Fruit fly (Drosophila melanogaster) whole organism, embryonic: ENCODE results near the gene fred.

Experiments
- Aef1 ChIP-seq: fragments of 200-800 bp; sonication (Bioruptor generic); IDR thresholded peaks from 3 replicates; pipeline ENCODE4 v1.3.6; 2022; ENCODE audit warnings: missing biosample characterization, missing genetic modification characterization
- Atf6 ChIP-seq: fragments of 200-800 bp; sonication (Bioruptor generic); IDR thresholded peaks from 2 replicates; pipeline ENCODE4 v1.3.6; 2022; ENCODE audit warnings: missing biosample characterization, missing genetic modification characterization
- Blimp-1 ChIP-seq: fragments of 200-800 bp; sonication (Bioruptor generic); optimal IDR thresholded peaks from 3 replicates; lab custom pipeline; 2018; ENCODE audit warnings: missing biosample characterization, missing genetic modification characterization, mild to moderate bottlenecking, moderate library complexity, missing genetic modification reagents
- CG10431 ChIP-seq: fragments of 200-800 bp; sonication (Bioruptor generic); optimal IDR thresholded peaks from 3 replicates; lab custom pipeline; 2018; ENCODE audit warnings: missing biosample characterization, mild to moderate bottlenecking, missing genetic modification characterization
- CG11247 ChIP-seq: fragments of 200-800 bp; sonication (Bioruptor generic); IDR thresholded peaks from 2 replicates; pipeline ENCODE4 v1.3.6; 2022; ENCODE audit warnings: missing biosample characterization, missing genetic modification characterization
- CG11695 ChIP-seq: fragments of 200-800 bp; sonication (Bioruptor generic); IDR thresholded peaks from 3 replicates; pipeline ENCODE4 v1.3.6; 2022; ENCODE audit warnings: missing biosample characterization, missing genetic modification characterization
- CG12659 ChIP-seq: fragments of 200-800 bp; sonication (Bioruptor generic); optimal IDR thresholded peaks from 3 replicates; lab custom pipeline; 2017; ENCODE audit warnings: mild to moderate bottlenecking, missing biosample characterization, missing genetic modification reagents, missing genetic modification characterization
- CG12769 ChIP-seq: fragments of 200-800 bp; sonication (Bioruptor generic); optimal IDR thresholded peaks from 2 replicates; lab custom pipeline; 2019; ENCODE audit warnings: missing biosample characterization, mild to moderate bottlenecking, missing genetic modification characterization, moderate library complexity
- CG13894 ChIP-seq: fragments of 200-800 bp; sonication (Bioruptor generic); optimal IDR thresholded peaks from 3 replicates; lab custom pipeline; 2018; ENCODE audit warnings: missing biosample characterization, mild to moderate bottlenecking, missing genetic modification characterization, moderate library complexity
- CG14441 ChIP-seq: fragments of 200-800 bp; sonication (Bioruptor generic); IDR thresholded peaks from 2 replicates; pipeline ENCODE4 v1.3.6; 2022; ENCODE audit warnings: missing biosample characterization, missing genetic modification characterization
- CG15269 ChIP-seq: fragments of 200-800 bp; sonication (Bioruptor generic); optimal IDR thresholded peaks from 2 replicates; lab custom pipeline; 2018; ENCODE audit warnings: missing biosample characterization, mild to moderate bottlenecking, missing genetic modification characterization, moderate library complexity
- CG15479 ChIP-seq: fragments of 200-800 bp; sonication (Bioruptor generic); optimal IDR thresholded peaks from 3 replicates; lab custom pipeline; 2019; ENCODE audit warnings: missing biosample characterization, mild to moderate bottlenecking, missing genetic modification characterization, moderate library complexity
- CG15514 ChIP-seq: fragments of 200-800 bp; sonication (Bioruptor generic); optimal IDR thresholded peaks from 3 replicates; lab custom pipeline; 2017; ENCODE audit warnings: missing biosample characterization, missing genetic modification characterization, mild to moderate bottlenecking, moderate library complexity, missing genetic modification reagents
- CG15696 ChIP-seq: fragments of 200-800 bp; sonication (Bioruptor generic); optimal IDR thresholded peaks from 2 replicates; lab custom pipeline; 2019; ENCODE audit warnings: missing biosample characterization, mild to moderate bottlenecking, missing genetic modification characterization, moderate library complexity
- CG3995 ChIP-seq: fragments of 200-800 bp; sonication (Bioruptor generic); optimal IDR thresholded peaks from 3 replicates; lab custom pipeline; 2016; ENCODE audit warnings: missing biosample characterization, missing genetic modification characterization
- CG4360 ChIP-seq: fragments of 200-800 bp; sonication (Bioruptor generic); IDR thresholded peaks from 2 replicates; pipeline ENCODE4 v1.3.6; 2022; ENCODE audit warnings: missing biosample characterization, missing genetic modification characterization
- CG5953 ChIP-seq: fragments of 200-800 bp; sonication (Bioruptor generic); IDR thresholded peaks from 2 replicates; pipeline ENCODE4 v1.3.6; 2022; ENCODE audit warnings: missing biosample characterization, missing genetic modification characterization
- CG7839 ChIP-seq: fragments of 200-800 bp; sonication (Bioruptor generic); optimal IDR thresholded peaks from 3 replicates; lab custom pipeline; 2018; ENCODE audit warnings: missing biosample characterization, mild to moderate bottlenecking, missing genetic modification characterization, moderate library complexity
- CG9215 ChIP-seq: fragments of 200-800 bp; sonication (Bioruptor generic); IDR thresholded peaks from 2 replicates; pipeline ENCODE4 v1.3.6; 2022; ENCODE audit warnings: missing biosample characterization, missing genetic modification characterization
- CG9797 ChIP-seq: fragments of 200-800 bp; sonication (Bioruptor generic); optimal IDR thresholded peaks from 3 replicates; lab custom pipeline; 2018; ENCODE audit warnings: missing biosample characterization, mild to moderate bottlenecking, missing genetic modification characterization
- CG9876 ChIP-seq: fragments of 200-800 bp; sonication (Bioruptor generic); optimal IDR thresholded peaks from 2 replicates; lab custom pipeline; 2016; ENCODE audit warnings: missing biosample characterization, missing genetic modification characterization
- Dbx ChIP-seq: fragments of 200-800 bp; sonication (Bioruptor generic); IDR thresholded peaks from 3 replicates; pipeline ENCODE4 v1.3.6; 2022; ENCODE audit warnings: missing biosample characterization, missing genetic modification characterization
- Ets65A ChIP-seq: fragments of 200-800 bp; sonication (Bioruptor generic); peaks from one replicate; lab custom pipeline; 2016; ENCODE audit warnings: missing biosample characterization, missing genetic modification characterization
- H15 ChIP-seq: fragments of 200-800 bp; sonication (Bioruptor generic); IDR thresholded peaks from 3 replicates; pipeline ENCODE4 v1.3.6; 2022; ENCODE audit warnings: missing biosample characterization, missing genetic modification characterization
- HHEX ChIP-seq: fragments of 200-800 bp; sonication (Bioruptor generic); optimal IDR thresholded peaks from 3 replicates; lab custom pipeline; 2017; ENCODE audit warnings: missing biosample characterization, mild to moderate bottlenecking, missing genetic modification characterization, missing genetic modification reagents
- Hand ChIP-seq: fragments of 200-800 bp; sonication (Bioruptor generic); optimal IDR thresholded peaks from 2 replicates; lab custom pipeline; 2017; ENCODE audit warnings: mild to moderate bottlenecking, missing biosample characterization, missing genetic modification reagents, missing genetic modification characterization
- Hmr ChIP-seq: fragments of 200-800 bp; sonication (Bioruptor generic); optimal IDR thresholded peaks from 3 replicates; lab custom pipeline; 2017; ENCODE audit warnings: mild to moderate bottlenecking, missing biosample characterization, missing genetic modification reagents, missing genetic modification characterization
- Mrtf ChIP-seq: fragments of 200-800 bp; sonication (Bioruptor generic); IDR thresholded peaks from 3 replicates; pipeline ENCODE4 v1.3.6; 2022; ENCODE audit warnings: missing biosample characterization, missing genetic modification characterization
- Xbp1 ChIP-seq: fragments of 200-800 bp; sonication (Bioruptor generic); optimal IDR thresholded peaks from 3 replicates; lab custom pipeline; 2016; ENCODE audit warnings: missing biosample characterization, mild to moderate bottlenecking, missing genetic modification characterization
- Xrp1 ChIP-seq: fragments of 200-800 bp; sonication (Bioruptor generic); IDR thresholded peaks from 2 replicates; pipeline ENCODE4 v1.3.6; 2022; ENCODE audit warnings: missing biosample characterization, missing genetic modification characterization
- bcd ChIP-seq: fragments of 200-800 bp; sonication (Bioruptor generic); optimal IDR thresholded peaks from 2 replicates; lab custom pipeline; 2017; ENCODE audit warnings: missing biosample characterization, mild to moderate bottlenecking, missing genetic modification characterization
- br ChIP-seq: fragments of >200 bp; optimal IDR thresholded peaks from 2 replicates; lab custom pipeline; 2017
- fd3F ChIP-seq: fragments of 200-800 bp; sonication (Bioruptor generic); optimal IDR thresholded peaks from 2 replicates; lab custom pipeline; 2018; ENCODE audit warnings: missing biosample characterization, mild to moderate bottlenecking, missing genetic modification characterization, moderate library complexity
- gsb ChIP-seq: fragments of 200-800 bp; sonication (Bioruptor generic); IDR thresholded peaks from 2 replicates; pipeline ENCODE4 v1.3.6; 2022; ENCODE audit warnings: missing biosample characterization, missing genetic modification characterization
- gt ChIP-seq: fragments of 200-800 bp; sonication (Bioruptor generic); IDR thresholded peaks from 2 replicates; pipeline ENCODE4 v1.3.6; 2022; ENCODE audit warnings: missing biosample characterization, missing genetic modification characterization
- ken ChIP-seq: fragments of 200-800 bp; sonication (Bioruptor generic); IDR thresholded peaks from 3 replicates; pipeline ENCODE4 v1.3.6; 2022; ENCODE audit warnings: missing biosample characterization, missing genetic modification characterization
- onecut ChIP-seq: fragments of 200-800 bp; sonication (Bioruptor generic); IDR thresholded peaks from 2 replicates; pipeline ENCODE4 v1.3.6; 2022; ENCODE audit warnings: missing biosample characterization, missing genetic modification characterization
- otp ChIP-seq: fragments of 200-800 bp; sonication (Bioruptor generic); IDR thresholded peaks from 3 replicates; pipeline ENCODE4, ENCODE4 v1.3.6; 2022; ENCODE audit warnings: missing biosample characterization, missing genetic modification characterization
- prd ChIP-seq, 3 experiments: fragments of >200 bp in 2 of 3; fragments of 200-800 bp in 1 of 3; sonication (Bioruptor generic) in 1 of 3; optimal IDR thresholded peaks in 2 of 3; IDR thresholded peaks in 1 of 3; 2 replicates in 2 of 3; 3 replicates in 1 of 3; pipeline versions ENCODE4 v1.3.6 to Lab custom; 2017 to 2022; ENCODE audit warnings: missing biosample characterization in 1 of 3, missing genetic modification characterization in 1 of 3
- repo ChIP-seq: fragments of 200-800 bp; sonication (Bioruptor generic); optimal IDR thresholded peaks from 2 replicates; lab custom pipeline; 2016; ENCODE audit warnings: missing biosample characterization, missing genetic modification characterization
- sqz ChIP-seq: fragments of 200-800 bp; sonication (Bioruptor generic); optimal IDR thresholded peaks from 3 replicates; lab custom pipeline; 2018; ENCODE audit warnings: missing biosample characterization, mild to moderate bottlenecking, missing genetic modification characterization
- tgo ChIP-seq: fragments of 200-800 bp; sonication (Bioruptor generic); IDR thresholded peaks from 3 replicates; pipeline ENCODE4 v1.3.6; 2022; ENCODE audit warnings: missing biosample characterization, missing genetic modification characterization
- tin ChIP-seq: fragments of 200-800 bp; sonication (Bioruptor generic); optimal IDR thresholded peaks from 3 replicates; lab custom pipeline; 2016; ENCODE audit warnings: missing biosample characterization, missing genetic modification characterization
- tio ChIP-seq: fragments of 200-800 bp; sonication (Bioruptor generic); optimal IDR thresholded peaks from 2 replicates; lab custom pipeline; 2017; ENCODE audit warnings: missing biosample characterization, missing genetic modification characterization, inconsistent platforms
- ttk ChIP-seq: fragments of 200-800 bp; sonication (Bioruptor generic); IDR thresholded peaks from 2 replicates; pipeline ENCODE4 v2.1.2; 2022; ENCODE audit warnings: missing biosample characterization, missing genetic modification characterization
- unpg ChIP-seq: fragments of 200-800 bp; sonication (Bioruptor generic); optimal IDR thresholded peaks from 3 replicates; lab custom pipeline; 2018; ENCODE audit warnings: missing biosample characterization, mild to moderate bottlenecking, missing genetic modification characterization, moderate library complexity

The fred gene

DNA sequence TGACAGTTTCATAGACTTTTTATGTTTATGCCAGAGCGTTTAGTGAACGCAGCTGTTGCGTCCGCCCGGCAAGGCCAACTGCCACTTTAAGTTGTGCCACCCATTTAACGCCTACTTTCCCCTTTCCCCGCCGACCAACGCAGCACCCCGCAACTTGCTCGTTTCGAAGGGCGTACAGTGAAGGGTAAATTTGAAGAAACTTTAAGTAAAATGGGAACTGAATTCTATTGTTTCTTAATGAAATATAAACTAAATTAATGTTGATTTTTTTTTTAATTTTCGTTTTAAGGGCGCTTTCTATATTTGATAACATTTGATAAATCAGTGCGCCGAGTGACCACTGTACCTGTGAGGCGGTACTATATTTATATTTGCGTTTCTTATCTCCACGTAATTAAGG lies 52.7 kb downstream of the fred start (continued):
- no peak for TF ChIP-seq CG15479 (GFP tag; lab: Kevin White, UChicago)
- peak; percentile 25 for TF ChIP-seq bcd
- peak; percentile 43 for TF ChIP-seq CG13894 (tag; lab: Kevin White, UChicago)
- TF ChIP-seq br (lab: Kevin White, UChicago): no peak
- TF ChIP-seq Hmr: peak; percentile 53
- TF ChIP-seq CG12659: peak; percentile 2
- TF ChIP-seq CG15514 (GFP tag; lab: Kevin White, UChicago): peak; percentile 27
- TF ChIP-seq tio: peak; percentile 6
- peak; percentile 46; the same call in 1 of the 2 replicates for TF ChIP-seq Xrp1
- TF ChIP-seq ttk: peak; percentile 34; the same call in 1 of the 2 replicates
- TF ChIP-seq tin: peak; percentile 11
- peak; percentile 53 for TF ChIP-seq CG15269 (tag; lab: Kevin White, UChicago)
- 0 out of 3 replicates have a peak, but pooled peaks have one; percentile 23 for TF ChIP-seq H15 (GFP tag; lab: Robert Waterston, UW)
- no peak for TF ChIP-seq CG12769 (tag; lab: Kevin White, UChicago)
- no peak for TF ChIP-seq CG10431 (GFP tag; lab: Kevin White, UChicago)
- peak; percentile 31 for TF ChIP-seq Hand (GFP tag; lab: Kevin White, UChicago)
- no peak for TF ChIP-seq CG3995 (GFP tag; lab: Kevin White, UChicago)
- TF ChIP-seq Dbx (GFP tag; lab: Robert Waterston, UW): peak; percentile 67; the same call in 2 of the 3 replicates
- TF ChIP-seq CG11247: peak; percentile 46
- TF ChIP-seq Xbp1: peak; percentile 26
- TF ChIP-seq CG9876: no peak
- TF ChIP-seq tgo (GFP tag; lab: Robert Waterston, UW): peak; percentile 43
- no peak for TF ChIP-seq repo (GFP tag; lab: Kevin White, UChicago)
- no peak for TF ChIP-seq CG5953 (GFP tag; lab: Robert Waterston, UW)
- TF ChIP-seq Blimp-1 (GFP tag; lab: Kevin White, UChicago): peak; percentile 35
- TF ChIP-seq CG7839 (tag; lab: Kevin White, UChicago): peak; percentile 56
- TF ChIP-seq unpg (GFP tag; lab: Kevin White, UChicago): peak; percentile 22
- peak; percentile 53 for TF ChIP-seq CG14441
- TF ChIP-seq gt (GFP tag; lab: Robert Waterston, UW): no peak
- peak; percentile 29; the same call in 1 of the 3 replicates for TF ChIP-seq Aef1 (GFP tag; lab: Robert Waterston, UW)
- TF ChIP-seq gsb (GFP tag; lab: Robert Waterston, UW): 0 out of 2 replicates have a peak, but pooled peaks have one; percentile 19
- no peak; the same call in 2 of the 3 replicates for TF ChIP-seq CG11695
- 0 out of 3 replicates have a peak, but pooled peaks have one; percentile 38 for TF ChIP-seq otp
- no peak for TF ChIP-seq CG9797
- TF ChIP-seq ken (GFP tag; lab: Robert Waterston, UW): no peak
- peak; percentile 60 for TF ChIP-seq Atf6
- 0 out of 2 replicates have a peak, but pooled peaks have one; percentile 13 for TF ChIP-seq onecut (GFP tag; lab: Robert Waterston, UW)
- TF ChIP-seq Mrtf: 0 out of 3 replicates have a peak, but pooled peaks have one; percentile 22
- TF ChIP-seq CG9215 (GFP tag; lab: Robert Waterston, UW): peak; percentile 56; the same call in 1 of the 2 replicates
- TF ChIP-seq HHEX (GFP tag; lab: Kevin White, UChicago): peak; percentile 21
- TF ChIP-seq prd (optimal IDR thresholded peaks at IDR 0.05; lab: Kevin White, UChicago): no peak
- peak; percentile 57; the same call in 2 of the 3 replicates for TF ChIP-seq prd (GFP tag; IDR thresholded peaks at IDR 0.05; lab: Robert Waterston, UW)
- TF ChIP-seq, all 482 proteins: peak for 123

DNA sequence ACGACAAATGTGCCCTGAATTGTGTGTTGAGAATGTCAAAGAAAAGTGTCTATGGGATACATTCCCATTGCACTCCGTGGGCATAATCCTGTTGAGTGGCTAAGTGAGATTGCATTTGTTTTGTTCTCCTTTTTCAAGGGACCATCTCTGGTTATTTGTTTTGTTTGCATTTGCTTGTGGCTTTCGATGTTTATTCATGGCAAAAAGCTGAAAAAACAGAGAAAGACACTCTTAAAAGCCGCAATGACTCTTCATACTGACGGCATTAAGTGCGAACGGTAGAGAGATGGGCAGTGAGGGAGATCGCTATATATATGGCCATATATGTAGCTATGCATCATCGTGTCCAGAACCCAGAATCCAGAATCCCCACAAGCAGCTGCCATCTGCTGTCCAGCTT lies 55.8 kb downstream of the fred start:
- TF ChIP-seq CG15696 (tag; lab: Kevin White, UChicago) (no peak), sqz (GFP tag; lab: Kevin White, UChicago) (no peak), CG4360 (GFP tag; lab: Robert Waterston, UW) (no peak), Atf6 (no peak), fd3F (GFP tag; lab: Kevin White, UChicago) (no peak), Ets65A (GFP tag; lab: Kevin White, UChicago) (peak; percentile 94)
